Worm (Caenorhabditis elegans) whole organism, L2 larva: ENCODE results near the gene crn-6.

Experiments
- C34F6.9 ChIP-seq: fragments of 150-350 bp; optimal IDR thresholded peaks from 2 replicates; lab custom pipeline; 2014; ENCODE audit warnings: missing biosample characterization, missing genetic modification characterization
- Y55F3AM.14 ChIP-seq: fragments of 200-800 bp; sonication (Bioruptor generic); optimal IDR thresholded peaks from 2 replicates; lab custom pipeline; 2018; ENCODE audit warnings: mild to moderate bottlenecking, missing genetic modification characterization, missing compliant biosample characterization
- ZK546.5 ChIP-seq: sonication (generic microtip); optimal IDR thresholded peaks from 2 replicates; lab custom pipeline; 2017; ENCODE audit warnings: missing biosample characterization, missing genetic modification characterization
- alr-1 ChIP-seq: fragments of 150-350 bp; optimal IDR thresholded peaks from 2 replicates; lab custom pipeline; 2014; ENCODE audit warnings: missing biosample characterization, missing genetic modification characterization
- ama-1 ChIP-seq: fragments of 150-350 bp; optimal IDR thresholded peaks from 2 replicates; lab custom pipeline; 2018; ENCODE audit warnings: inconsistent platforms
- blmp-1 ChIP-seq: sonication (generic microtip); optimal IDR thresholded peaks from 2 replicates; lab custom pipeline; 2017; ENCODE audit warnings: missing genetic modification characterization, mild to moderate bottlenecking, missing compliant biosample characterization, antibody characterized with exemption, moderate library complexity; ENCODE audit not compliant: insufficient read depth
- ceh-82 ChIP-seq: fragments of 150-350 bp; optimal IDR thresholded peaks from 2 replicates; lab custom pipeline; 2014; ENCODE audit warnings: missing biosample characterization, missing genetic modification characterization
- crh-2 ChIP-seq: sonication (generic microtip); optimal IDR thresholded peaks from 2 replicates; lab custom pipeline; 2017; ENCODE audit warnings: missing biosample characterization, missing genetic modification characterization
- dmd-4 ChIP-seq: sonication (generic microtip); optimal IDR thresholded peaks from 2 replicates; lab custom pipeline; 2017; ENCODE audit warnings: missing biosample characterization, missing genetic modification characterization
- egl-27 ChIP-seq: sonication (generic microtip); optimal IDR thresholded peaks from 3 replicates; lab custom pipeline; 2017; ENCODE audit warnings: missing biosample characterization, missing genetic modification reagents, missing genetic modification characterization
- elt-1 ChIP-seq: fragments of 150-350 bp; optimal IDR thresholded peaks from 2 replicates; lab custom pipeline; 2014; ENCODE audit warnings: missing biosample characterization, missing genetic modification characterization
- elt-3 ChIP-seq: sonication (generic microtip); optimal IDR thresholded peaks from 2 replicates; lab custom pipeline; 2017; ENCODE audit warnings: missing biosample characterization, missing genetic modification characterization
- gmeb-1 ChIP-seq: fragments of 150-350 bp; optimal IDR thresholded peaks from 2 replicates; lab custom pipeline; 2014; ENCODE audit warnings: missing biosample characterization, missing genetic modification characterization
- lin-11 ChIP-seq: fragments of 150-350 bp; sonication (generic microtip); optimal IDR thresholded peaks from 2 replicates; lab custom pipeline; 2014; ENCODE audit warnings: missing biosample characterization, missing genetic modification characterization, inconsistent platforms, mixed read lengths
- lin-13 ChIP-seq: fragments of 150-350 bp; optimal IDR thresholded peaks from 2 replicates; lab custom pipeline; 2014; ENCODE audit warnings: missing biosample characterization, missing genetic modification reagents, missing genetic modification characterization
- lin-39 ChIP-seq: fragments of 150-350 bp; optimal IDR thresholded peaks from 2 replicates; lab custom pipeline; 2014; ENCODE audit warnings: missing biosample characterization, missing genetic modification reagents, missing genetic modification characterization
- lsy-2 ChIP-seq, 2 experiments: fragments of 150-350 bp in 1 of 2; sonication (generic microtip) in 1 of 2; optimal IDR thresholded peaks; 2 replicates each; lab custom pipeline; 2014 to 2017; ENCODE audit warnings: missing biosample characterization in 2 of 2, missing genetic modification characterization in 2 of 2
- mab-5 ChIP-seq: fragments of 150-350 bp; optimal IDR thresholded peaks from 2 replicates; lab custom pipeline; 2014; ENCODE audit warnings: missing biosample characterization, missing genetic modification characterization
- mbf-1 ChIP-seq: sonication (generic microtip); optimal IDR thresholded peaks from 2 replicates; lab custom pipeline; 2017; ENCODE audit warnings: missing biosample characterization, missing genetic modification characterization
- nhr-10 ChIP-seq: sonication (generic microtip); optimal IDR thresholded peaks from 2 replicates; lab custom pipeline; 2017; ENCODE audit warnings: missing biosample characterization, missing genetic modification characterization
- nhr-11 ChIP-seq: fragments of 150-350 bp; optimal IDR thresholded peaks from 2 replicates; lab custom pipeline; 2014; ENCODE audit warnings: missing biosample characterization, missing genetic modification characterization
- nhr-12 ChIP-seq: fragments of 150-350 bp; optimal IDR thresholded peaks from 2 replicates; lab custom pipeline; 2014; ENCODE audit warnings: missing biosample characterization, missing genetic modification characterization
- nhr-129 ChIP-seq: fragments of 150-350 bp; optimal IDR thresholded peaks from 2 replicates; lab custom pipeline; 2014; ENCODE audit warnings: missing biosample characterization, missing genetic modification characterization
- nhr-25 ChIP-seq: fragments of 150-350 bp; sonication (generic microtip); optimal IDR thresholded peaks from 3 replicates; lab custom pipeline; 2014; ENCODE audit warnings: missing biosample characterization, missing genetic modification characterization
- nhr-6 ChIP-seq: fragments of 150-350 bp; optimal IDR thresholded peaks from 2 replicates; lab custom pipeline; 2014; ENCODE audit warnings: missing biosample characterization, missing genetic modification characterization
- nhr-77 ChIP-seq: fragments of 150-350 bp; optimal IDR thresholded peaks from 2 replicates; lab custom pipeline; 2014; ENCODE audit warnings: missing biosample characterization, missing genetic modification characterization
- peb-1 ChIP-seq: fragments of 150-350 bp; optimal IDR thresholded peaks from 2 replicates; lab custom pipeline; 2014; ENCODE audit warnings: missing biosample characterization, missing genetic modification characterization
- sem-4 ChIP-seq: fragments of 150-350 bp; optimal IDR thresholded peaks from 2 replicates; lab custom pipeline; 2014; ENCODE audit warnings: missing biosample characterization, missing genetic modification reagents, missing genetic modification characterization
- skn-1 ChIP-seq: sonication (generic microtip); optimal IDR thresholded peaks from 2 replicates; lab custom pipeline; 2017; ENCODE audit warnings: missing biosample characterization, missing genetic modification characterization
- sma-3 ChIP-seq: sonication (generic microtip); optimal IDR thresholded peaks from 2 replicates; lab custom pipeline; 2016; ENCODE audit warnings: missing genetic modification reagents, missing genetic modification characterization, missing compliant biosample characterization
- sma-9 ChIP-seq, 2 experiments: fragments of 150-350 bp in 1 of 2; sonication (generic microtip) in 1 of 2; optimal IDR thresholded peaks; 2 replicates each; lab custom pipeline; 2014 to 2016; ENCODE audit warnings: missing genetic modification characterization in 2 of 2, mild to moderate bottlenecking in 1 of 2, missing biosample characterization in 1 of 2, missing compliant biosample characterization in 1 of 2, missing genetic modification reagents in 1 of 2, moderate library complexity in 1 of 2
- unc-39 ChIP-seq: fragments of 150-350 bp; optimal IDR thresholded peaks from 2 replicates; lab custom pipeline; 2014; ENCODE audit warnings: missing biosample characterization, missing genetic modification characterization
- unc-55 ChIP-seq: fragments of 150-350 bp; sonication (generic microtip); optimal IDR thresholded peaks from 3 replicates; lab custom pipeline; 2014; ENCODE audit warnings: missing biosample characterization, missing genetic modification reagents, missing genetic modification characterization
- zag-1 ChIP-seq: fragments of 150-350 bp; optimal IDR thresholded peaks from 2 replicates; lab custom pipeline; 2014; ENCODE audit warnings: missing biosample characterization, missing genetic modification characterization
- ztf-1 ChIP-seq: fragments of 200-800 bp; sonication (Bioruptor generic); conservative IDR thresholded peaks from 2 replicates; pipeline ENCODE4 v1.3.6; 2022; ENCODE audit warnings: missing genetic modification characterization, missing compliant biosample characterization
- ztf-11 ChIP-seq: sonication (generic microtip); optimal IDR thresholded peaks from 2 replicates; lab custom pipeline; 2017; ENCODE audit warnings: missing biosample characterization, missing genetic modification characterization
- ztf-4 ChIP-seq: fragments of 150-350 bp; optimal IDR thresholded peaks from 2 replicates; lab custom pipeline; 2014; ENCODE audit warnings: missing biosample characterization, missing genetic modification characterization

The crn-6 gene

DNA sequence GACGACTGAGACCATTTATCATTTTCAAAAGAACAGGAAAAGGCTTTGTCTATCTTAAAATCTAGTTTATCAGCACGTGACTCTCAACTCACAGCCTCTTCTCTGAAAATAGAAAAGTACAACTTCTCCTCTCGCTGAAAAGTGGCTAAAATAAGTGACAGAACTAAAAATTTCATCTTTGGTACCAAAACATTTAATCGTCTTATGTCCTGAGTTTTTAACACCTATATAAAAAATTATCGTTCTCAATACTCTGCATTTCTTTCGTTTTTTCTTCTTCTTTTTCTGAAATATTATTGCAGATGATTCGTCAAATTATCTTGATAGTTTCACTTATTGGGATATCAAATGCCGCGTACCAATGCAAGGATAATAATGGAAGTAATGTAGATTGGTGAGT, at the start of gene crn-6:
crn-6 (plus strand) TSS at position 301 of the 400 bp plus-strand sequence.
- TF ChIP-seq lin-39 (tag; lab: Kevin White, UChicago) = no peak
- TF ChIP-seq ceh-82 (tag; lab: Kevin White, UChicago) = no peak

ce11 chrIII:9317601-9318000, 49.5 kb upstream of the crn-6 start:
- no peak for TF ChIP-seq lsy-2 (tag; optimal IDR thresholded peaks at IDR 0.05; lab: Kevin White, UChicago)
- TF ChIP-seq skn-1 (tag; lab: Kevin White, UChicago) = no peak
- TF ChIP-seq sma-3 (GFP tag; lab: Kevin White, UChicago) = no peak
- TF ChIP-seq nhr-6 = no peak
- no peak for TF ChIP-seq lin-13 (GFP tag; lab: Kevin White, UChicago)
- TF ChIP-seq C34F6.9 (tag; lab: Kevin White, UChicago) = no peak
- no peak for TF ChIP-seq lin-11 (tag; lab: Kevin White, UChicago)
- TF ChIP-seq alr-1 (tag; lab: Kevin White, UChicago) = no peak
- TF ChIP-seq blmp-1 (tag; lab: Kevin White, UChicago) = no peak
- no peak for TF ChIP-seq elt-3 (tag; lab: Kevin White, UChicago)
- no peak for TF ChIP-seq nhr-129 (tag; lab: Kevin White, UChicago)
- no peak for TF ChIP-seq nhr-10 (tag; lab: Kevin White, UChicago)

- no peak for TF ChIP-seq nhr-77
- TF ChIP-seq dmd-4 = no peak
- TF ChIP-seq ama-1 (lab: Kevin White, UChicago) = no peak
- TF ChIP-seq egl-27 (tag; lab: Kevin White, UChicago) = no peak
- no peak for TF ChIP-seq skn-1 (tag; lab: Kevin White, UChicago)
- no peak for TF ChIP-seq lsy-2 (tag; optimal IDR thresholded peaks at IDR 0.05; lab: Kevin White, UChicago)
- TF ChIP-seq ztf-1 (GFP tag; lab: Robert Waterston, UW) = no peak
- no peak for TF ChIP-seq Y55F3AM.14 (GFP tag; lab: Kevin White, UChicago)
- no peak for TF ChIP-seq nhr-12
- TF ChIP-seq ceh-82 (tag; lab: Kevin White, UChicago) = no peak
- no peak for TF ChIP-seq crh-2 (tag; lab: Kevin White, UChicago)
- TF ChIP-seq blmp-1 (tag; lab: Kevin White, UChicago) = no peak
- no peak for TF ChIP-seq sem-4 (tag; lab: Kevin White, UChicago)
Measured at ce11 chrIII:9319641-9320040, 47.4 kb upstream of the crn-6 start, which contains the start of gene C40H1.9. Gene C40H1.9 (plus strand): TSS chrIII:9319941.

- TF ChIP-seq mbf-1 (tag; lab: Kevin White, UChicago) = no peak
- TF ChIP-seq ztf-11 (tag; lab: Kevin White, UChicago) = no peak
- TF ChIP-seq nhr-6 = no peak
- no peak for TF ChIP-seq nhr-129 (tag; lab: Kevin White, UChicago)
- no peak for TF ChIP-seq unc-39 (tag; lab: Kevin White, UChicago)
- TF ChIP-seq ZK546.5 (tag; lab: Kevin White, UChicago) = no peak
- no peak for TF ChIP-seq zag-1 (tag; lab: Kevin White, UChicago)
- TF ChIP-seq lin-11 (tag; lab: Kevin White, UChicago) = no peak
- TF ChIP-seq gmeb-1 (tag; lab: Kevin White, UChicago) = no peak
- no peak for TF ChIP-seq nhr-11
- no peak for TF ChIP-seq unc-55 (GFP tag; lab: Kevin White, UChicago)
- no peak for TF ChIP-seq egl-27 (tag; lab: Kevin White, UChicago)
- no peak for TF ChIP-seq sma-3 (GFP tag; lab: Kevin White, UChicago)
- no peak for TF ChIP-seq Y55F3AM.14 (GFP tag; lab: Kevin White, UChicago)
- TF ChIP-seq nhr-25 (tag; lab: Kevin White, UChicago) = no peak
- TF ChIP-seq elt-3 (tag; lab: Kevin White, UChicago) = no peak
- no peak for TF ChIP-seq elt-1
- no peak for TF ChIP-seq ztf-4
- no peak for TF ChIP-seq lsy-2 (tag; optimal IDR thresholded peaks at IDR 0.05; lab: Kevin White, UChicago)
- TF ChIP-seq C34F6.9 (tag; lab: Kevin White, UChicago) = no peak
Measured at ce11 chrIII:9322010-9322409, 45.1 kb upstream of the crn-6 start, which contains the start of gene cpb-1. Gene cpb-1 (plus strand): TSS chrIII:9322310.

DNA sequence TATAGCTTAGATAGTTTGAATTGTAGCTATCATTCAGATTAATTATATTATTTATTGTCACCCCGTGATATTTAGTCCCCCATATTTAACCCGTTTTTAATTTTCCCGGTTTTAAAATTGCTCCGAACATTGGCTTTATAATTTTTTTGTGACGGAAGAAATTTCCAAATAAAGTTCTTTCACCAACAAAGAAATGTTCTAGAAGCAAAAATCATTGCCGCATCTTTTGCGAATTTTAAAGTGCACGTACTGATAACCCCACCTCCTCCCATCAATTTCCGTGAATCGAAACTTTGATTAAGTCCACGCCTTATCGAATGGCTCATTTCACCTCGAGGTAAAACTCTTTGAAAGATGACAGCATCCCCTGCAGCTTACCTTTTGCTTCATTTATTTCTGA, 42.3 kb upstream of the crn-6 start, which contains the start of gene C40H1.7:
C40H1.7 (plus strand) TSS at position 301 of the 400 bp plus-strand sequence.
- TF ChIP-seq unc-39 (tag; lab: Kevin White, UChicago) (no peak), lin-11 (tag; lab: Kevin White, UChicago) (no peak), sma-9 (GFP tag; optimal IDR thresholded peaks at IDR 0.05; lab: Kevin White, UChicago) (no peak), sma-9 (tag; optimal IDR thresholded peaks at IDR 0.05; lab: Kevin White, UChicago) (no peak), ceh-82 (tag; lab: Kevin White, UChicago) (no peak), peb-1 (no peak), ama-1 (lab: Kevin White, UChicago) (no peak), nhr-11 (no peak), mab-5 (tag; lab: Kevin White, UChicago) (no peak), ztf-1 (GFP tag; lab: Robert Waterston, UW) (no peak), mbf-1 (tag; lab: Kevin White, UChicago) (no peak), Y55F3AM.14 (GFP tag; lab: Kevin White, UChicago) (no peak), alr-1 (tag; lab: Kevin White, UChicago) (no peak), ztf-4 (no peak), dmd-4 (no peak), lsy-2 (tag; optimal IDR thresholded peaks at IDR 0.05; lab: Kevin White, UChicago) (no peak)
